Fruit fly (Drosophila melanogaster): ENCODE data around the gene CG5160.

The CG5160 gene

DNA sequence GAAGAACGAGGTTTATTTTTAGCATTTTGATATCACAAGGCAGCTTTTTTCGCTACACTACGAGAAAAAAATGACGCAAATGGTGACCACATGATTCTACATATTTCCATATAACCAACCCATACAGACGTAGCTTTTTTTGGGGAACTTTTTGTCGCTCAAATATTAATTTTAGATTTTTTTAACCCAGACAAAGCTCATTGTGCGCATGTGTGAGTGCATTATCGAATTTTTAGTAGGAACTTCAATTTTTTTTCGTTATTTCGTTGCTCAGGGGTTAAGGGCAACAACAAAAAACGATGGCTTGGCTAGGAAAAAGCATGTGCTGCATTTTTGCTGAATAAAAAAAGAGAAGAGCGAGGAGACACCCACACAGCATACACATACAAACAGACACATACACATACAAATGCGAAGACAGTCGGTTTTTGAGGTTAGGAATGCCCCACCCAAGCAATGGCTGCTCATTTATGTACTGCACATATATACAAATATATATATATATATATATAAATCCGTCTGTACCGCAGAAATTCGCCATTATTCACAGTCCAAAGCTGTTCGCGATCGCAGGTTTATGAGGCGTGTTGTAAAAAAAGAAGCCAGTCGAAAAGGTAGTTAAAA lies 25.8 kb upstream of the CG5160 start:
- TF ChIP-seq pan (optimal IDR thresholded peaks at IDR 0.05) (no peak), Hr83 (GFP tag; optimal IDR thresholded peaks at IDR 0.05; ENCODE audit: poor library complexity, severe bottlenecking) (peak; percentile 29), dmrt93B (GFP tag; optimal IDR thresholded peaks at IDR 0.05) (no peak), Rel (GFP tag; optimal IDR thresholded peaks at IDR 0.05) (no peak), Rel (tag; optimal IDR thresholded peaks at IDR 0.05) (peak; percentile 75), rgr (GFP tag; optimal IDR thresholded peaks at IDR 0.05) (peak; percentile 25), Hnf4 (GFP tag; optimal IDR thresholded peaks at IDR 0.05) (peak; percentile 46), Myc (optimal IDR thresholded peaks at IDR 0.05) (peak; percentile 23), N (GFP tag; optimal IDR thresholded peaks at IDR 0.05) (peak; percentile 60), sage (GFP tag; optimal IDR thresholded peaks at IDR 0.05) (peak; percentile 58), brk (GFP tag; optimal IDR thresholded peaks at IDR 0.05) (no peak), lola (GFP tag; optimal IDR thresholded peaks at IDR 0.05) (no peak), Dfd (GFP tag; optimal IDR thresholded peaks at IDR 0.05) (no peak), fru (GFP tag; optimal IDR thresholded peaks at IDR 0.05) (peak; percentile 5), usp (GFP tag; optimal IDR thresholded peaks at IDR 0.05) (no peak), CG32264 (GFP tag; optimal IDR thresholded peaks at IDR 0.05) (peak; percentile 8), CG9705 (GFP tag; optimal IDR thresholded peaks at IDR 0.05) (no peak), ey (GFP tag; optimal IDR thresholded peaks at IDR 0.05) (peak; percentile 31), CrebA (GFP tag; optimal IDR thresholded peaks at IDR 0.05; ENCODE audit: borderline replicate concordance) (no peak), br (GFP tag; optimal IDR thresholded peaks at IDR 0.05) (no peak), dl (GFP tag; optimal IDR thresholded peaks at IDR 0.05; ENCODE audit: insufficient read depth in 1 of 2, partially characterized antibody in 2 of 2) (no peak), h (GFP tag; optimal IDR thresholded peaks at IDR 0.05) (peak; percentile 49), Jra (GFP tag; optimal IDR thresholded peaks at IDR 0.05) (no peak), HLH106 (tag; optimal IDR thresholded peaks at IDR 0.05) (peak; percentile 4), tai (GFP tag; optimal IDR thresholded peaks at IDR 0.05) (peak; percentile 51), foxo (GFP tag; optimal IDR thresholded peaks at IDR 0.05) (peak; percentile 21 to 64), sv (GFP tag; optimal IDR thresholded peaks at IDR 0.05) (no peak)

DNA sequence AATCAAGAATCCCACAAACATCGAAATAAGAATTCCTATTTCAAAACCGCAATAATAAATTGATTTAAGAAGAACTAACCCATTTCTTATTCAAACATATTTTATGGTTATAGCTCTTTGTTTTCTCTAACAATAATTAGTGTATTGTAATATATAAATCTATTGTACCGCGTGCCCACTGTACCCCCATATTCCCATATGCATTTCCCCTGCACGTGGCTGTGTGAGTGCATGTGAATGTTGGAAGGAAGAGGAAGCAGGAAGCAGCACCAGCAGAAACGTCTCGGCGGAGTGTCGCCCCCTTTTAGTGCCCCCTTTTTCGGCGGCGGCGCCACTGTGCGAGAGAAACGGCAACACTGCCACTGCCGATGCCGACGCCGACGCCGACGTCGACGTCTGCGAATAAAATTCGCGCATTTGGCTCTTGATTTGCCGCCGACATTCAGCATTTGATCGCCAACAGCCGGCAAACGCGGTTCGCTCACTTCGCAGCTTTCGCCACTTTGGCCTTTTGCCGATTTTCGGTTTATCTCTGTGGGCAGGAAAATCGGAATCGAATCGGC lies 24.9 kb upstream of the CG5160 start:
- TF ChIP-seq jim (GFP tag; optimal IDR thresholded peaks at IDR 0.05), result peak; percentile 92
- peak; percentile 77 for TF ChIP-seq Jra (GFP tag; optimal IDR thresholded peaks at IDR 0.05)
- no peak for TF ChIP-seq Mio (GFP tag; optimal IDR thresholded peaks at IDR 0.05)
- peak; percentile 42 for TF ChIP-seq dmrt93B (GFP tag; optimal IDR thresholded peaks at IDR 0.05)
- TF ChIP-seq Vsx2 (GFP tag; optimal IDR thresholded peaks at IDR 0.05; ENCODE audit: partially characterized antibody), result no peak
- TF ChIP-seq CG9705 (GFP tag; optimal IDR thresholded peaks at IDR 0.05), result peak; percentile 76
- TF ChIP-seq rgr (GFP tag; optimal IDR thresholded peaks at IDR 0.05), result peak; percentile 77
- no peak for TF ChIP-seq GATAd (GFP tag; optimal IDR thresholded peaks at IDR 0.05)
- TF ChIP-seq dl (GFP tag; optimal IDR thresholded peaks at IDR 0.05; ENCODE audit: insufficient read depth in 1 of 2, partially characterized antibody in 2 of 2), result peak in 1 of 2 experiments; percentile 67
- TF ChIP-seq ey (GFP tag; optimal IDR thresholded peaks at IDR 0.05), result peak; percentile 77
- TF ChIP-seq Dfd (GFP tag; optimal IDR thresholded peaks at IDR 0.05), result peak; percentile 49
- peak; percentile 85 for TF ChIP-seq Hr83 (GFP tag; optimal IDR thresholded peaks at IDR 0.05; ENCODE audit: poor library complexity, severe bottlenecking)
- peak; percentile 65 for TF ChIP-seq psq (GFP tag; optimal IDR thresholded peaks at IDR 0.05)
- no peak for TF ChIP-seq Abd-B (GFP tag; optimal IDR thresholded peaks at IDR 0.05)
- TF ChIP-seq woc (GFP tag; optimal IDR thresholded peaks at IDR 0.05), result peak; percentile 93
- no peak for TF ChIP-seq usp (GFP tag; optimal IDR thresholded peaks at IDR 0.05)
- TF ChIP-seq OdsH (GFP tag; optimal IDR thresholded peaks at IDR 0.05), result peak; percentile 83
- TF ChIP-seq HLH106 (tag; optimal IDR thresholded peaks at IDR 0.05), result peak; percentile 89
- TF ChIP-seq Hr78 (GFP tag; optimal IDR thresholded peaks at IDR 0.05), result no peak
- TF ChIP-seq sv (GFP tag; optimal IDR thresholded peaks at IDR 0.05), result no peak
- peak; percentile 60 for TF ChIP-seq sage (GFP tag; optimal IDR thresholded peaks at IDR 0.05)
- no peak for TF ChIP-seq pan (optimal IDR thresholded peaks at IDR 0.05)
- TF ChIP-seq foxo (GFP tag; optimal IDR thresholded peaks at IDR 0.05), result peak in 1 of 2 experiments; percentile 88
- no peak for TF ChIP-seq lola (GFP tag; optimal IDR thresholded peaks at IDR 0.05)
- peak; percentile 65 for TF ChIP-seq tai (GFP tag; optimal IDR thresholded peaks at IDR 0.05)
- peak; percentile 92 for TF ChIP-seq brk (GFP tag; optimal IDR thresholded peaks at IDR 0.05)
- TF ChIP-seq CG32264 (GFP tag; optimal IDR thresholded peaks at IDR 0.05), result no peak
- TF ChIP-seq Hnf4 (GFP tag; optimal IDR thresholded peaks at IDR 0.05), result peak; percentile 79
- TF ChIP-seq fru (GFP tag; optimal IDR thresholded peaks at IDR 0.05), result peak; percentile 77
- TF ChIP-seq N (GFP tag; optimal IDR thresholded peaks at IDR 0.05), result no peak
- peak; percentile 64 for TF ChIP-seq CrebA (GFP tag; optimal IDR thresholded peaks at IDR 0.05; ENCODE audit: borderline replicate concordance)
- TF ChIP-seq br (GFP tag; optimal IDR thresholded peaks at IDR 0.05), result peak; percentile 86
- peak; percentile 81 for TF ChIP-seq Sp1 (GFP tag; optimal IDR thresholded peaks at IDR 0.05)
- TF ChIP-seq Dif (GFP tag; optimal IDR thresholded peaks at IDR 0.05; ENCODE audit: partially characterized antibody), result peak; percentile 76
- peak; percentile 89 for TF ChIP-seq h (GFP tag; optimal IDR thresholded peaks at IDR 0.05)
- peak; percentile 33 for TF ChIP-seq Myc (optimal IDR thresholded peaks at IDR 0.05)
- no peak for TF ChIP-seq Rel (GFP tag; optimal IDR thresholded peaks at IDR 0.05)
- TF ChIP-seq Rel (tag; optimal IDR thresholded peaks at IDR 0.05), result peak; percentile 77
- TF ChIP-seq dsf (GFP tag; optimal IDR thresholded peaks at IDR 0.05; ENCODE audit: borderline replicate concordance), result no peak
